Worm (Caenorhabditis elegans): Measurements from ENCODE around the gene Y69E1A.8.

Y69E1A.8 gene

ce11 chrIV:10970767-10971166 lies 4.4 kb downstream of the Y69E1A.8 start:
- no peak for TF ChIP-seq elt-1 (tag; optimal IDR thresholded peaks at IDR 0.05)
- TF ChIP-seq egl-27 (tag; optimal IDR thresholded peaks at IDR 0.05): no peak
- TF ChIP-seq ceh-82 (tag; optimal IDR thresholded peaks at IDR 0.05): no peak
- no peak for TF ChIP-seq pha-4 (tag; optimal IDR thresholded peaks at IDR 0.05)
- no peak for TF ChIP-seq R02D3.7 (tag; optimal IDR thresholded peaks at IDR 0.05)

ce11 chrIV:10971636-10972199 lies 5.3 kb downstream of the Y69E1A.8 start:
- TF ChIP-seq nhr-23 (tag; optimal IDR thresholded peaks at IDR 0.05) (peak; percentile 25), mml-1 (tag; optimal IDR thresholded peaks at IDR 0.05) (no peak), nhr-11 (tag; optimal IDR thresholded peaks at IDR 0.05) (no peak), ceh-82 (tag; optimal IDR thresholded peaks at IDR 0.05) (no peak), jun-1 (tag; optimal IDR thresholded peaks at IDR 0.05) (no peak), lsy-12 (tag; optimal IDR thresholded peaks at IDR 0.05) (no peak), pha-4 (tag; optimal IDR thresholded peaks at IDR 0.05) (peak; percentile 59), snpc-4 (tag; optimal IDR thresholded peaks at IDR 0.05) (no peak), ama-1 (optimal IDR thresholded peaks at IDR 0.05) (no peak), nhr-28 (tag; optimal IDR thresholded peaks at IDR 0.05) (no peak), pqm-1 (tag; optimal IDR thresholded peaks at IDR 0.05) (no peak), elt-2 (tag; optimal IDR thresholded peaks at IDR 0.05) (peak; percentile 14), fkh-2 (tag; optimal IDR thresholded peaks at IDR 0.05) (no peak), nhr-25 (tag; optimal IDR thresholded peaks at IDR 0.05) (peak; percentile 69)

- TF ChIP-seq nhr-23 (tag; optimal IDR thresholded peaks at IDR 0.05): peak; percentile 46
- TF ChIP-seq jun-1 (tag; optimal IDR thresholded peaks at IDR 0.05): no peak
- TF ChIP-seq nfya-1 (tag; optimal IDR thresholded peaks at IDR 0.05; ENCODE audit: insufficient read depth): peak; percentile 24
- TF ChIP-seq elt-2 (tag; optimal IDR thresholded peaks at IDR 0.05): peak; percentile 44
- TF ChIP-seq mml-1 (tag; optimal IDR thresholded peaks at IDR 0.05): no peak
- TF ChIP-seq fos-1 (tag; optimal IDR thresholded peaks at IDR 0.05): no peak
- TF ChIP-seq ceh-28 (tag; optimal IDR thresholded peaks at IDR 0.05): peak; percentile 21
- no peak for TF ChIP-seq lsy-12 (tag; optimal IDR thresholded peaks at IDR 0.05)
- no peak for TF ChIP-seq nhr-28 (tag; optimal IDR thresholded peaks at IDR 0.05)
- TF ChIP-seq ama-1 (optimal IDR thresholded peaks at IDR 0.05): peak; percentile 36
- TF ChIP-seq pha-4 (tag; optimal IDR thresholded peaks at IDR 0.05): peak; percentile 55
- TF ChIP-seq skn-1 (tag; optimal IDR thresholded peaks at IDR 0.05): no peak
- peak; percentile 61 for TF ChIP-seq nhr-43 (tag; optimal IDR thresholded peaks at IDR 0.05; ENCODE audit: poor library complexity, severe bottlenecking)
- no peak for TF ChIP-seq ztf-4 (tag; optimal IDR thresholded peaks at IDR 0.05)
- TF ChIP-seq nhr-67 (tag; optimal IDR thresholded peaks at IDR 0.05): no peak
- TF ChIP-seq elt-1 (tag; optimal IDR thresholded peaks at IDR 0.05): peak; percentile 73
- TF ChIP-seq R02D3.7 (tag; optimal IDR thresholded peaks at IDR 0.05): no peak
- TF ChIP-seq mdl-1 (tag; optimal IDR thresholded peaks at IDR 0.05): peak; percentile 53
- TF ChIP-seq unc-39 (tag; optimal IDR thresholded peaks at IDR 0.05): no peak
- peak; percentile 24 for TF ChIP-seq hmg-11 (tag; optimal IDR thresholded peaks at IDR 0.05)
- no peak for TF ChIP-seq snpc-4 (tag; optimal IDR thresholded peaks at IDR 0.05)
- peak; percentile 22 for TF ChIP-seq pqm-1 (tag; optimal IDR thresholded peaks at IDR 0.05)
- peak; percentile 95 for TF ChIP-seq nhr-25 (tag; optimal IDR thresholded peaks at IDR 0.05)
These were observed 9.6 kb downstream of the Y69E1A.8 start for ce11 chrIV:10975968-10976367.

- no peak for TF ChIP-seq mml-1 (tag; optimal IDR thresholded peaks at IDR 0.05)
- no peak for TF ChIP-seq eor-1 (tag; optimal IDR thresholded peaks at IDR 0.05)
- peak; percentile 61 for TF ChIP-seq nhr-25 (tag; optimal IDR thresholded peaks at IDR 0.05)
These were observed 12.2 kb downstream of the Y69E1A.8 start for ce11 chrIV:10978641-10979040.

ce11 chrIV:10979689-10980088 lies 13.3 kb downstream of the Y69E1A.8 start:
- TF ChIP-seq skn-1 (tag; optimal IDR thresholded peaks at IDR 0.05): no peak
- TF ChIP-seq egl-5 (tag; optimal IDR thresholded peaks at IDR 0.05): peak; percentile 12
- TF ChIP-seq lin-39 (tag; optimal IDR thresholded peaks at IDR 0.05): peak; percentile 34
- TF ChIP-seq jun-1 (tag; optimal IDR thresholded peaks at IDR 0.05): no peak
- TF ChIP-seq fkh-10 (GFP tag; optimal IDR thresholded peaks at IDR 0.05): peak; percentile 53
- TF ChIP-seq nfya-1 (tag; optimal IDR thresholded peaks at IDR 0.05; ENCODE audit: insufficient read depth): peak; percentile 30

ce11 chrIV:10980628-10981027 lies 14.2 kb downstream of the Y69E1A.8 start:
- peak; percentile 17 for TF ChIP-seq elt-2 (tag; optimal IDR thresholded peaks at IDR 0.05)
- TF ChIP-seq pqm-1 (tag; optimal IDR thresholded peaks at IDR 0.05): no peak
- no peak for TF ChIP-seq nhr-77 (tag; optimal IDR thresholded peaks at IDR 0.05)
- peak; percentile 6 for TF ChIP-seq nhr-25 (tag; optimal IDR thresholded peaks at IDR 0.05)
- TF ChIP-seq pha-4 (tag; optimal IDR thresholded peaks at IDR 0.05): peak; percentile 38

All from whole organism, L3 larva.